Fruit fly (Drosophila melanogaster): ENCODE data around the gene Itgbn.
A peak's percentile ranks its signal among the peaks of the same experiment; 100 is the strongest.

Gene Itgbn

dm6 chr2L:21037723-21038122 lies 15.1 kb upstream of the Itgbn start (continued):
- no peak for TF ChIP-seq NC2β (GFP tag; optimal IDR thresholded peaks at IDR 0.05)
- no peak for TF ChIP-seq CG14050 (GFP tag; IDR thresholded peaks at IDR 0.05)
- peak; percentile 79; the same call in 2 of the 3 replicates for TF ChIP-seq CG2199 (GFP tag; IDR thresholded peaks at IDR 0.05)
- peak; percentile 19 for TF ChIP-seq CG12219 (GFP tag; optimal IDR thresholded peaks at IDR 0.05)
- no peak for TF ChIP-seq CkIIα-i1 (GFP tag; IDR thresholded peaks at IDR 0.05)
- TF ChIP-seq CG11247 (GFP tag; IDR thresholded peaks at IDR 0.05), result no peak
- peak; percentile 4 for TF ChIP-seq CG12104 (GFP tag; optimal IDR thresholded peaks at IDR 0.05)
- TF ChIP-seq HLHmδ (GFP tag; optimal IDR thresholded peaks at IDR 0.05), result no peak
- TF ChIP-seq tin (GFP tag; optimal IDR thresholded peaks at IDR 0.05), result no peak
- peak; percentile 38 for TF ChIP-seq trem (tag; optimal IDR thresholded peaks at IDR 0.05)
- no peak for TF ChIP-seq MBD-R2 (GFP tag; IDR thresholded peaks at IDR 0.05)
- TF ChIP-seq CG10209 (GFP tag; optimal IDR thresholded peaks at IDR 0.05), result peak; percentile 17
- no peak for TF ChIP-seq CG5245 (GFP tag; optimal IDR thresholded peaks at IDR 0.05)
- peak; percentile 77 for TF ChIP-seq sqz (GFP tag; optimal IDR thresholded peaks at IDR 0.05)
- TF ChIP-seq CG11398 (GFP tag; optimal IDR thresholded peaks at IDR 0.05), result peak; percentile 16
- TF ChIP-seq CG2875 (GFP tag; optimal IDR thresholded peaks at IDR 0.05), result peak; percentile 40
- peak; percentile 12 for TF ChIP-seq exex (tag; optimal IDR thresholded peaks at IDR 0.05)
- TF ChIP-seq ro (GFP tag; IDR thresholded peaks at IDR 0.05), result no peak
- peak; percentile 59 for TF ChIP-seq CG8359 (GFP tag; optimal IDR thresholded peaks at IDR 0.05; ENCODE audit: borderline replicate concordance)
- peak; percentile 57 for TF ChIP-seq Fer1 (GFP tag; optimal IDR thresholded peaks at IDR 0.05)
- no peak for TF ChIP-seq tgo (GFP tag; IDR thresholded peaks at IDR 0.05)
- TF ChIP-seq CG13296 (GFP tag; optimal IDR thresholded peaks at IDR 0.05), result peak; percentile 33
- peak; percentile 59 for TF ChIP-seq CG6765 (GFP tag; optimal IDR thresholded peaks at IDR 0.05)
- TF ChIP-seq tll (GFP tag; optimal IDR thresholded peaks at IDR 0.05), result peak in 1 of 2 experiments; percentile 50
- TF ChIP-seq CG17568 (GFP tag; optimal IDR thresholded peaks at IDR 0.05), result peak; percentile 73
- TF ChIP-seq dmrt99B (tag; optimal IDR thresholded peaks at IDR 0.05), result peak; percentile 29
- no peak for TF ChIP-seq gsb (GFP tag; IDR thresholded peaks at IDR 0.05)
- TF ChIP-seq Adf1 (GFP tag; IDR thresholded peaks at IDR 0.05), result no peak
- TF ChIP-seq zfh1 (GFP tag; IDR thresholded peaks at IDR 0.05), result no peak
- TF ChIP-seq CG13287 (GFP tag; IDR thresholded peaks at IDR 0.05; ENCODE audit: partially characterized antibody), result no peak
- no peak for TF ChIP-seq Oaz (GFP tag; IDR thresholded peaks at IDR 0.05)
- peak; percentile 50 for TF ChIP-seq CG8281 (tag; optimal IDR thresholded peaks at IDR 0.05)
- TF ChIP-seq nom (GFP tag; optimal IDR thresholded peaks at IDR 0.05), result no peak
- no peak for TF ChIP-seq CG12769 (tag; optimal IDR thresholded peaks at IDR 0.05)
- TF ChIP-seq lola (GFP tag; optimal IDR thresholded peaks at IDR 0.05), result no peak
- no peak for TF ChIP-seq dan (GFP tag; IDR thresholded peaks at IDR 0.05)
- TF ChIP-seq CG10274 (GFP tag; optimal IDR thresholded peaks at IDR 0.05), result peak; percentile 28
- TF ChIP-seq Hr39 (optimal IDR thresholded peaks at IDR 0.05), result no peak
- peak; percentile 25; the same call in 1 of the 2 replicates for TF ChIP-seq CG10321 (GFP tag; IDR thresholded peaks at IDR 0.05)
- TF ChIP-seq HHEX (GFP tag; optimal IDR thresholded peaks at IDR 0.05), result peak; percentile 57
- TF ChIP-seq CG13894 (tag; optimal IDR thresholded peaks at IDR 0.05), result no peak
- TF ChIP-seq schlank (tag; optimal IDR thresholded peaks at IDR 0.05), result no peak
- TF ChIP-seq Aef1 (GFP tag; IDR thresholded peaks at IDR 0.05), result no peak
- TF ChIP-seq CG30431 (GFP tag; optimal IDR thresholded peaks at IDR 0.05), result no peak
- no peak for TF ChIP-seq bbx (GFP tag; IDR thresholded peaks at IDR 0.05; ENCODE audit: partially characterized antibody)
- no peak for TF ChIP-seq CG10959 (GFP tag; IDR thresholded peaks at IDR 0.05)
- TF ChIP-seq ATbp (GFP tag; optimal IDR thresholded peaks at IDR 0.05), result peak; percentile 67
- peak; percentile 26 for TF ChIP-seq CG10979 (tag; optimal IDR thresholded peaks at IDR 0.05)
- TF ChIP-seq CoRest (tag; optimal IDR thresholded peaks at IDR 0.05), result peak; percentile 19
- peak; percentile 84 for TF ChIP-seq CG12071 (GFP tag; optimal IDR thresholded peaks at IDR 0.05)
- TF ChIP-seq CG16779 (GFP tag; IDR thresholded peaks at IDR 0.05), result no peak

All from whole organism, embryonic.